Worm (Caenorhabditis elegans) whole organism, L4 larva: ENCODE data around the gene T21C9.13.

Experiments used
- D1046.2 ChIP-seq: fragments of 200-800 bp; sonication (Bioruptor generic); IDR thresholded peaks from 2 replicates; pipeline ENCODE4 v1.3.6; 2022; ENCODE audit warnings: missing genetic modification characterization, missing compliant biosample characterization
- F10B5.3 ChIP-seq: sonication (generic microtip); optimal IDR thresholded peaks from 2 replicates; lab custom pipeline; 2016; ENCODE audit warnings: mild to moderate bottlenecking, missing genetic modification characterization, missing compliant biosample characterization
- F44E2.7 ChIP-seq: fragments of 200-800 bp; sonication (Bioruptor generic); IDR thresholded peaks from 2 replicates; pipeline ENCODE4 v2.1.2; 2022; ENCODE audit warnings: missing genetic modification characterization, missing compliant biosample characterization
- R02D3.7 ChIP-seq: fragments of 150-350 bp; sonication (generic microtip); optimal IDR thresholded peaks from 3 replicates; lab custom pipeline; 2014; ENCODE audit warnings: missing biosample characterization, missing genetic modification characterization
- T26A8.4 ChIP-seq: fragments of 200-800 bp; sonication (Bioruptor generic); IDR thresholded peaks from 2 replicates; pipeline ENCODE4 v1.3.6; 2022; ENCODE audit warnings: missing genetic modification characterization, missing compliant biosample characterization
- Y105C5A.15 ChIP-seq: fragments of 200-800 bp; sonication (Bioruptor generic); IDR thresholded peaks from 2 replicates; pipeline ENCODE4 v1.3.6; 2022; ENCODE audit warnings: missing genetic modification characterization, missing compliant biosample characterization
- Y48G9A.11 ChIP-seq: fragments of 200-800 bp; sonication (Bioruptor generic); IDR thresholded peaks from 2 replicates; pipeline ENCODE4 v1.3.6; 2022; ENCODE audit warnings: missing genetic modification reagents, missing genetic modification characterization, missing compliant biosample characterization
- Y5F2A.4 ChIP-seq: fragments of 200-800 bp; sonication (Bioruptor generic); optimal IDR thresholded peaks from 2 replicates; lab custom pipeline; 2018; ENCODE audit warnings: mild to moderate bottlenecking, missing genetic modification characterization, missing compliant biosample characterization
- aha-1 ChIP-seq: fragments of 150-350 bp; peaks from one replicate; lab custom pipeline; 2014; ENCODE audit warnings: missing biosample characterization, missing genetic modification characterization
- aly-2 ChIP-seq: sonication (generic microtip); optimal IDR thresholded peaks from 2 replicates; lab custom pipeline; 2018; ENCODE audit warnings: missing biosample characterization, missing genetic modification characterization
- arid-1 ChIP-seq: fragments of 200-800 bp; sonication (Bioruptor generic); conservative IDR thresholded peaks from 2 replicates; pipeline ENCODE4 v1.3.6; 2022; ENCODE audit warnings: missing genetic modification reagents, missing genetic modification characterization, missing compliant biosample characterization
- ceh-62 ChIP-seq: sonication (generic microtip); optimal IDR thresholded peaks from 2 replicates; lab custom pipeline; 2017; ENCODE audit warnings: missing biosample characterization, missing genetic modification characterization
- ces-1 ChIP-seq: fragments of 150-350 bp; sonication (generic microtip); optimal IDR thresholded peaks from 4 replicates; lab custom pipeline; 2014; ENCODE audit warnings: missing biosample characterization, missing genetic modification reagents, missing genetic modification characterization
- daf-8 ChIP-seq: fragments of 200-800 bp; sonication (Bioruptor generic); IDR thresholded peaks from 2 replicates; pipeline ENCODE4 v1.3.6; 2022; ENCODE audit warnings: missing genetic modification characterization, missing compliant biosample characterization
- dpl-1 ChIP-seq: fragments of 150-350 bp; optimal IDR thresholded peaks from 2 replicates; lab custom pipeline; 2014; ENCODE audit warnings: missing biosample characterization, missing genetic modification reagents, missing genetic modification characterization
- egl-43 ChIP-seq: fragments of 200-800 bp; sonication (Bioruptor generic); IDR thresholded peaks from 2 replicates; pipeline ENCODE4 v1.3.6; 2022; ENCODE audit warnings: missing genetic modification reagents, missing genetic modification characterization, missing compliant biosample characterization
- hif-1 ChIP-seq, 2 experiments: sonication (generic microtip); optimal IDR thresholded peaks; 2 replicates each; lab custom pipeline; 2016 to 2017; ENCODE audit warnings: missing compliant biosample characterization in 2 of 2, missing genetic modification characterization in 2 of 2, missing genetic modification reagents in 2 of 2, missing genotype in 2 of 2, mild to moderate bottlenecking in 1 of 2
- hlh-11 ChIP-seq: fragments of 200-800 bp; sonication (Bioruptor generic); optimal IDR thresholded peaks from 2 replicates; lab custom pipeline; 2018; ENCODE audit warnings: mild to moderate bottlenecking, missing genetic modification characterization, missing compliant biosample characterization
- hlh-30 ChIP-seq: sonication (generic microtip); optimal IDR thresholded peaks from 2 replicates; lab custom pipeline; 2017; ENCODE audit warnings: antibody characterized with exemption, mild to moderate bottlenecking, missing genetic modification characterization, missing compliant biosample characterization; ENCODE audit not compliant: insufficient read depth
- jun-1 ChIP-seq: fragments of 150-350 bp; optimal IDR thresholded peaks from 2 replicates; lab custom pipeline; 2014; ENCODE audit warnings: missing biosample characterization, missing genetic modification reagents, missing genetic modification characterization
- lin-38 ChIP-seq: fragments of 200-800 bp; sonication (Bioruptor generic); IDR thresholded peaks from 2 replicates; pipeline ENCODE4 v1.3.6; 2022; ENCODE audit warnings: missing genetic modification reagents, missing genetic modification characterization, missing compliant biosample characterization
- lin-39 ChIP-seq: fragments of 150-350 bp; optimal IDR thresholded peaks from 2 replicates; lab custom pipeline; 2014; ENCODE audit warnings: missing biosample characterization, missing genetic modification reagents, missing genetic modification characterization
- lir-3 ChIP-seq: sonication (generic microtip); optimal IDR thresholded peaks from 2 replicates; lab custom pipeline; 2016; ENCODE audit warnings: mild to moderate bottlenecking, missing genetic modification characterization, missing compliant biosample characterization
- madf-5 ChIP-seq, 2 experiments: fragments of 200-800 bp; sonication (Bioruptor generic); IDR thresholded peaks; 2 replicates each; pipeline ENCODE4 v1.3.6; 2022; ENCODE audit warnings: missing compliant biosample characterization in 2 of 2, missing genetic modification characterization in 2 of 2
- madf-9 ChIP-seq: fragments of 200-800 bp; sonication (Bioruptor generic); conservative IDR thresholded peaks from 2 replicates; pipeline ENCODE4 v1.3.6; 2022; ENCODE audit warnings: missing genetic modification reagents, missing genetic modification characterization, missing compliant biosample characterization
- mdl-1 ChIP-seq, 2 experiments: fragments of 150-350 bp in 1 of 2; sonication (generic microtip) in 1 of 2; optimal IDR thresholded peaks; 2 replicates each; lab custom pipeline; 2014 to 2017; ENCODE audit warnings: missing biosample characterization in 2 of 2, missing genetic modification characterization in 2 of 2
- mdt-29 ChIP-seq: fragments of 200-800 bp; sonication (Bioruptor generic); IDR thresholded peaks from 2 replicates; pipeline ENCODE4 v1.3.6; 2022; ENCODE audit warnings: missing genetic modification reagents, missing genetic modification characterization, missing compliant biosample characterization
- mxl-2 ChIP-seq: fragments of 200-800 bp; sonication (Bioruptor generic); conservative IDR thresholded peaks from 2 replicates; pipeline ENCODE4 v1.3.6; 2022; ENCODE audit warnings: missing genetic modification reagents, missing genetic modification characterization, missing compliant biosample characterization
- mxl-3 ChIP-seq: fragments of 200-800 bp; sonication (Bioruptor generic); optimal IDR thresholded peaks from 2 replicates; lab custom pipeline; 2018; ENCODE audit warnings: mild to moderate bottlenecking, missing genetic modification characterization, missing compliant biosample characterization
- nhr-10 ChIP-seq: fragments of 150-350 bp; optimal IDR thresholded peaks from 2 replicates; lab custom pipeline; 2014; ENCODE audit warnings: missing biosample characterization, missing genetic modification characterization
- nhr-11 ChIP-seq: fragments of 150-350 bp; optimal IDR thresholded peaks from 2 replicates; lab custom pipeline; 2014; ENCODE audit warnings: missing biosample characterization, missing genetic modification characterization
- nhr-237 ChIP-seq: sonication (generic microtip); optimal IDR thresholded peaks from 2 replicates; lab custom pipeline; 2017; ENCODE audit warnings: missing biosample characterization, missing genetic modification characterization
- nhr-42 ChIP-seq: fragments of 200-800 bp; sonication (Bioruptor generic); IDR thresholded peaks from 2 replicates; pipeline ENCODE4 v1.3.6; 2022; ENCODE audit warnings: missing genetic modification characterization, missing compliant biosample characterization
- nhr-48 ChIP-seq: sonication (generic microtip); optimal IDR thresholded peaks from 2 replicates; lab custom pipeline; 2016; ENCODE audit warnings: mild to moderate bottlenecking, missing genetic modification characterization, missing compliant biosample characterization
- nhr-6 ChIP-seq: fragments of 150-350 bp; optimal IDR thresholded peaks from 2 replicates; lab custom pipeline; 2014; ENCODE audit warnings: missing biosample characterization, missing genetic modification characterization
- nhr-76 ChIP-seq: fragments of 150-350 bp; optimal IDR thresholded peaks from 2 replicates; lab custom pipeline; 2014; ENCODE audit warnings: missing biosample characterization, missing genetic modification characterization
- nhr-77 ChIP-seq: fragments of 150-350 bp; optimal IDR thresholded peaks from 2 replicates; lab custom pipeline; 2014; ENCODE audit warnings: missing biosample characterization, missing genetic modification characterization
- php-3 ChIP-seq: fragments of 200-800 bp; sonication (Bioruptor generic); IDR thresholded peaks from 2 replicates; pipeline ENCODE4 v1.3.6; 2022; ENCODE audit warnings: missing genetic modification reagents, missing genetic modification characterization, missing compliant biosample characterization
- pqm-1 ChIP-seq: sonication (generic microtip); optimal IDR thresholded peaks from 2 replicates; lab custom pipeline; 2017; ENCODE audit warnings: missing biosample characterization, missing genetic modification characterization
- snpc-1.2 ChIP-seq: fragments of 200-800 bp; sonication (Bioruptor generic); IDR thresholded peaks from 2 replicates; pipeline ENCODE4 v1.3.6; 2022; ENCODE audit warnings: missing genetic modification reagents, missing genetic modification characterization, missing compliant biosample characterization
- snpc-4 ChIP-seq: fragments of 150-350 bp; optimal IDR thresholded peaks from 2 replicates; lab custom pipeline; 2014; ENCODE audit warnings: missing biosample characterization, missing genetic modification characterization
- spr-1 ChIP-seq: sonication (generic microtip); optimal IDR thresholded peaks from 2 replicates; lab custom pipeline; 2016; ENCODE audit warnings: mild to moderate bottlenecking, missing genetic modification characterization, missing compliant biosample characterization
- spr-3 ChIP-seq: fragments of 200-800 bp; sonication (Bioruptor generic); optimal IDR thresholded peaks from 2 replicates; lab custom pipeline; 2018; ENCODE audit warnings: mild to moderate bottlenecking, missing genetic modification characterization, missing compliant biosample characterization
- unc-130 ChIP-seq: sonication (generic microtip); optimal IDR thresholded peaks from 2 replicates; lab custom pipeline; 2016; ENCODE audit warnings: missing genetic modification reagents, missing genetic modification characterization, missing compliant biosample characterization
- vab-7 ChIP-seq: fragments of 200-800 bp; sonication (Bioruptor generic); IDR thresholded peaks from 2 replicates; pipeline ENCODE4 v1.3.6; 2022; ENCODE audit warnings: missing genetic modification reagents, missing genetic modification characterization, missing compliant biosample characterization
- zfp-3 ChIP-seq: fragments of 200-800 bp; sonication (Bioruptor generic); conservative IDR thresholded peaks from 2 replicates; pipeline ENCODE4 v1.3.6; 2022; ENCODE audit warnings: missing genetic modification reagents, missing genetic modification characterization, missing compliant biosample characterization
- zip-11 ChIP-seq: fragments of 200-800 bp; sonication (Bioruptor generic); IDR thresholded peaks from 2 replicates; pipeline ENCODE4 v1.3.6; 2022; ENCODE audit warnings: missing genetic modification characterization, missing compliant biosample characterization
- zip-2 ChIP-seq: fragments of 150-350 bp; optimal IDR thresholded peaks from 2 replicates; lab custom pipeline; 2014; ENCODE audit warnings: missing biosample characterization, missing genetic modification characterization
- ztf-7 ChIP-seq: fragments of 150-350 bp; optimal IDR thresholded peaks from 2 replicates; lab custom pipeline; 2014; ENCODE audit warnings: missing biosample characterization, missing genetic modification characterization

Gene T21C9.13

DNA sequence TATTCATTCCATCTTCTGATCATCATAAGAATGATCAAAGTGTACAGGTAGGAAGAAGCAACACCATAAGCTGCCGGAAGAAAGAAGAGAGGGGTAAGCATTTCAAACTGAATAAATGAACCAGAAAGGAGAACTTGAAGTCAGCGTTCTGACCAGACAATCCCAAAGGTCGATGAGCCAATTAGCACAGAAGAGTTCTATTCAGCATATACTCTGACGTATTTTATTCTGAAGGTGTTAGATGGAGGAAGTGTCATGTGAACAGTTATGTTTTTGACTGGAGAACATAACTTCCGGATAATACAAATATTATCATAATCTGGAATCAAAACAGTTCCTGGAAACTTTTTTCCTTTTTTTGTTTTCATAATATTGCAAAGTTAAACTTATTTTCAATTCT, 8.4 kb upstream of the T21C9.13 start, which contains the start of gene srg-32:
TSS of gene srg-32 (minus strand) at position 101 of the 400 bp plus-strand sequence.
- TF ChIP-seq egl-43 (GFP tag; lab: Robert Waterston, UW) (no peak), nhr-10 (tag; lab: Kevin White, UChicago) (no peak), lin-39 (tag; lab: Kevin White, UChicago) (no peak), mdl-1 (tag; optimal IDR thresholded peaks at IDR 0.05; lab: Kevin White, UChicago) (no peak), arid-1 (no peak)

DNA sequence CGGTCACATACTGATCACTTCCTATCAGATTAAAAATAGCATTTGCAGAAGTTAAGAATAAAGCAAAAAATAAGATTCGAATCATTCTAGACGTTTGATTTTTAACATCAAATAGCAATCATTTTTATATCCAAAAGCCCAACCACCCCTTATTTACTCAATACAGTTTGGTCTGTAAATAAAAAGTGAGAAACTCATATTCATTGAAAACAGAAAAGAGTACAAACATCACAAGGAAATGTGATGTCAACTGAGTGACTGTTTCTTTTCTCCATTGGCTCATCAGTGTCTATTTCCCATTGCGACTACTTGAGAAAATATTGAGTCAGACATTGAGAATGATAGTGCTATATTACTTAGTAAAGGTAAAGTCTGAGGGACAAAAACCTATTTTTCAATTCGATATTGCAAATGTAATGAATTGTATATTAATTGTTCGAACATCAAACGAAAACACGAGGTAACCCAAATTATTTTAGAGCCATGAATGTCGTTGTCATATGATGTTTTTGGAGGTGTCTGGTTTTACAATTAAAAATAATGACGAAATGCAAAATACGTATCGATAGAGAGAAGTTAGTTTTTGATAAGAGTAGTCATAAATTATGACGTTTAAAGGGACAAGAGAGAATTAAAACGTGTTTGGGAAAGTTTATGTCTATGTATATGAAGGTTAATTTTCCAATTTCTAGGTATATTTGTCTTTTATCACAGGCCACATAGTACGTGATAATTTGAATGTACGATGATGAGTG, 7.1 kb upstream of the T21C9.13 start, which contains the start of gene ttr-23:
TSS of gene ttr-23 (minus strand) at position 87 of the 755 bp plus-strand sequence.
- TF ChIP-seq aha-1 (tag; lab: Kevin White, UChicago) (peak; percentile 37), F10B5.3 (no peak), mxl-2 (GFP tag; lab: Robert Waterston, UW) (no peak), ceh-62 (no peak), daf-8 (no peak), hif-1 (tag; optimal IDR thresholded peaks at IDR 0.05; lab: Kevin White, UChicago) (peak in 1 of 2 experiments; percentile 74), nhr-42 (no peak), nhr-11 (no peak), arid-1 (no peak), D1046.2 (GFP tag; lab: Robert Waterston, UW) (no peak), hlh-30 (tag; lab: Kevin White, UChicago) (peak; percentile 14), spr-1 (tag; lab: Kevin White, UChicago) (no peak), php-3 (GFP tag; lab: Robert Waterston, UW) (peak; percentile 60), ztf-7 (peak; percentile 72), lir-3 (tag; lab: Kevin White, UChicago) (no peak), nhr-6 (tag; lab: Kevin White, UChicago) (no peak), zfp-3 (GFP tag; lab: Robert Waterston, UW) (no peak), Y48G9A.11 (no peak), mdt-29 (GFP tag; lab: Robert Waterston, UW) (no peak), R02D3.7 (no peak), jun-1 (tag; lab: Kevin White, UChicago) (no peak), lin-39 (tag; lab: Kevin White, UChicago) (no peak), lin-38 (GFP tag; lab: Robert Waterston, UW) (no peak), nhr-76 (no peak), nhr-237 (tag; lab: Kevin White, UChicago) (no peak), mdl-1 (tag; optimal IDR thresholded peaks at IDR 0.05; lab: Kevin White, UChicago) (peak in 1 of 2 experiments; percentile 35), F44E2.7 (GFP tag; lab: Robert Waterston, UW) (no peak), dpl-1 (GFP tag; lab: Kevin White, UChicago) (no peak), Y5F2A.4 (no peak), pqm-1 (tag; lab: Kevin White, UChicago) (no peak), zip-2 (tag; lab: Kevin White, UChicago) (no peak), hlh-11 (tag; lab: Kevin White, UChicago) (peak; percentile 52), ces-1 (GFP tag; lab: Kevin White, UChicago) (no peak), Y105C5A.15 (no peak), nhr-77 (peak; percentile 72), nhr-48 (tag; lab: Kevin White, UChicago) (no peak), spr-3 (no peak), mxl-3 (GFP tag; lab: Kevin White, UChicago) (no peak), T26A8.4 (GFP tag; lab: Robert Waterston, UW) (no peak), snpc-4 (tag; lab: Kevin White, UChicago) (no peak), vab-7 (GFP tag; lab: Robert Waterston, UW) (no peak), madf-9 (GFP tag; lab: Robert Waterston, UW) (no peak), zip-11 (GFP tag; lab: Robert Waterston, UW) (no peak), madf-5 (GFP tag; IDR thresholded peaks at IDR 0.05; lab: Robert Waterston, UW) (no peak), unc-130 (GFP tag; lab: Kevin White, UChicago) (no peak), aly-2 (tag; lab: Kevin White, UChicago) (no peak), snpc-1.2 (GFP tag; lab: Robert Waterston, UW) (no peak)
